Worm (Caenorhabditis elegans): Measurements from ENCODE around the gene F38B7.3.
A peak's percentile ranks its signal among the peaks of the same experiment; 100 is the strongest.

F38B7.3 gene

DNA sequence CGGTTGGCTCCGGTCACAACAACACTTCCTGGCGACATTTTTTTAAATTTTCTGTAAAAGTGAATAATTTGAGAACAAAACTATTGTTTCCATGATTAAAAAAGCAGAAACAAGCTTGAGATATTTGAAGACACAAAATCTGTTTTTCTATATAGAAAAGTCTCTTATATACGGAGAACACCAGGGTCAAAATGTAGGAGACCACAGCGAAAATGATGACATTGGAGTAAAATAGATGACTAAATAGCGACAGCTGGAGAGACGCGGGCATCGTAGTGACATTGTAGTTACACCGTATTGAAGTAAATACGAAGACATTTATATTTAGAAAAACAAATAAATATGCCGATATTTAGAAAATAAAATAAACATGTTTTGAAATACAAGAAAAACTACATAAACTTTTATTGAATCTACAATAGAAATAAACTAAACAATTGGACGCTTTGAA lies 32.7 kb upstream of the F38B7.3 start, which contains the start of gene sdz-8:
Gene sdz-8 (minus strand): TSS at position 51 of the 451 bp plus-strand sequence.
- TF ChIP-seq ces-1 (GFP tag; optimal IDR thresholded peaks at IDR 0.05) (no peak), pax-3 (tag; optimal IDR thresholded peaks at IDR 0.05) (no peak), lin-15B (tag; optimal IDR thresholded peaks at IDR 0.05) (no peak), lir-3 (tag; optimal IDR thresholded peaks at IDR 0.05; ENCODE audit: poor library complexity) (no peak), aha-1 (tag; optimal IDR thresholded peaks at IDR 0.05) (no peak), nhr-76 (tag; optimal IDR thresholded peaks at IDR 0.05) (no peak), elt-3 (tag; optimal IDR thresholded peaks at IDR 0.05) (no peak), nhr-77 (tag; optimal IDR thresholded peaks at IDR 0.05) (no peak), pag-3 (tag; optimal IDR thresholded peaks at IDR 0.05; ENCODE audit: borderline replicate concordance, insufficient read depth) (no peak), alr-1 (tag; optimal IDR thresholded peaks at IDR 0.05; ENCODE audit: borderline replicate concordance) (no peak), tbx-2 (tag; optimal IDR thresholded peaks at IDR 0.05) (no peak), efl-1 (optimal IDR thresholded peaks at IDR 0.05) (no peak), efl-1 (GFP tag; optimal IDR thresholded peaks at IDR 0.05 in 1 of 2) (peak in 1 of 2 experiments; percentile 58), C04F5.9 (tag; optimal IDR thresholded peaks at IDR 0.05) (no peak), zag-1 (tag; optimal IDR thresholded peaks at IDR 0.05) (no peak), ets-5 (GFP tag; IDR thresholded peaks at IDR 0.05) (no peak), skn-1 (tag; optimal IDR thresholded peaks at IDR 0.05) (peak; percentile 93), mab-9 (GFP tag; IDR thresholded peaks at IDR 0.05) (no peak), grh-1 (GFP tag; IDR thresholded peaks at IDR 0.05) (no peak), fkh-10 (GFP tag; optimal IDR thresholded peaks at IDR 0.05) (no peak), nhr-11 (tag; optimal IDR thresholded peaks at IDR 0.05) (no peak), lin-14 (GFP tag; optimal IDR thresholded peaks at IDR 0.05) (peak; percentile 26), hlh-4 (tag; optimal IDR thresholded peaks at IDR 0.05) (no peak), nhr-20 (tag; optimal IDR thresholded peaks at IDR 0.05) (no peak), mep-1 (tag; optimal IDR thresholded peaks at IDR 0.05) (no peak), lin-13 (GFP tag; optimal IDR thresholded peaks at IDR 0.05) (no peak)

DNA sequence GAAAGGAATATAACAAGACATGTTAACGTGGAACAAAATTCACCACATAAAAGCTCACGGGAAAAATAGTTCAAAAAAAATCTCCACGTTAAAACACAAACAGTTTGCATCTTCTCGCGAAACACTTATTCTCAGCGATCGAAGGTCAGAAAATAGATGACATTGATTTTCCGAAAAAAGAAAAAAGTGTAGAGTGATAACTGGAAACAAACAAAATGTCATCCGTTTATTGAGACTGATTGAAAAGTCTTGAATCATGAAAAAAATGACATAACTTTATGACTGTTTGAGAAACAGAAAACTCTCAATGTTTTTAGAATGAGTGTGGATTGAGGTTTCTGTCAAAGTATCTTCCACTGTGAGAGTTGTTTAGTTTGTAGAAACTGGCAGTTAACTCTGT lies 31.1 kb upstream of the F38B7.3 start, which contains the start of gene C55A6.4:
Gene C55A6.4 (minus strand): TSS at position 101 of the 400 bp plus-strand sequence.
- no peak for TF ChIP-seq lin-39 (tag; optimal IDR thresholded peaks at IDR 0.05)
- TF ChIP-seq lin-14 (GFP tag; optimal IDR thresholded peaks at IDR 0.05) = no peak

ce11 chrV:11520215-11520614 lies 28.7 kb upstream of the F38B7.3 start, which contains the start of the genes C55A6.11 and C55A6.7:
Gene C55A6.11 (plus strand): TSS chrV:11520515.
Gene C55A6.7 (minus strand): TSS chrV:11520530.
- TF ChIP-seq lin-14 (GFP tag; optimal IDR thresholded peaks at IDR 0.05) (no peak), ceh-82 (tag; optimal IDR thresholded peaks at IDR 0.05) (no peak), ceh-8 (GFP tag; optimal IDR thresholded peaks at IDR 0.05) (no peak), skn-1 (tag; optimal IDR thresholded peaks at IDR 0.05) (no peak), fos-1 (tag; optimal IDR thresholded peaks at IDR 0.05) (no peak), snu-23 (GFP tag; optimal IDR thresholded peaks at IDR 0.05) (no peak), dsc-1 (tag; optimal IDR thresholded peaks at IDR 0.05) (no peak), lin-35 (GFP tag; optimal IDR thresholded peaks at IDR 0.05) (no peak), pax-3 (tag; optimal IDR thresholded peaks at IDR 0.05) (no peak), tlp-1 (tag; optimal IDR thresholded peaks at IDR 0.05) (no peak), blmp-1 (tag; optimal IDR thresholded peaks at IDR 0.05) (no peak), efl-3 (GFP tag; optimal IDR thresholded peaks at IDR 0.05) (no peak), nhr-84 (tag; optimal IDR thresholded peaks at IDR 0.05) (no peak), lir-3 (tag; optimal IDR thresholded peaks at IDR 0.05; ENCODE audit: poor library complexity) (no peak), lin-13 (GFP tag; optimal IDR thresholded peaks at IDR 0.05) (no peak), ces-1 (GFP tag; optimal IDR thresholded peaks at IDR 0.05) (no peak)

DNA sequence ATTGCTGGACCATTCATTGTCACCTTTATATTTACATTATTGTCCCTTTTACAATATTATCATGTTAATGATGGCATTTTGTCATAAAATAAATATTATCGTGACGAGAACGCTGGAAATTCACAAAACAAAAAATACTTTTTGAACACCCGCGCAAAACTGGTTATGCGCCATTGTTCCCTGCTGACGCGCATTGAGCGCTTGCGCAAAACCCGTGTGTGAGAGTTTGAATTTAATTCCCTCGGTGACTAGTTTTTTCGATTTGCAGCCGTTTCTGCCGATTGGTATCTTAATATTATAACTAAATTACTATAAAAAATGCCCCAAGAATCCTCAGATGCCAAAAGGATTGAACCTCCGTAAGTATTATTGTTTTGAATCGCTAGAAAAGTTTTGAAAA lies 27.5 kb upstream of the F38B7.3 start, which contains the start of gene pafo-1:
Gene pafo-1 (plus strand): TSS at position 256 of the 400 bp plus-strand sequence.
- peak; percentile 35 for TF ChIP-seq nhr-237 (tag; optimal IDR thresholded peaks at IDR 0.05)
- no peak for TF ChIP-seq hpl-2 (GFP tag; optimal IDR thresholded peaks at IDR 0.05)
- no peak for TF ChIP-seq alr-1 (tag; optimal IDR thresholded peaks at IDR 0.05; ENCODE audit: borderline replicate concordance)
- peak; percentile 92 for TF ChIP-seq ceh-8 (GFP tag; optimal IDR thresholded peaks at IDR 0.05)
- TF ChIP-seq blmp-1 (tag; optimal IDR thresholded peaks at IDR 0.05) = peak; percentile 84
- TF ChIP-seq efl-1 (optimal IDR thresholded peaks at IDR 0.05) = peak; percentile 98 to 99
- peak; percentile 99 to 100 for TF ChIP-seq efl-1 (GFP tag; optimal IDR thresholded peaks at IDR 0.05 in 1 of 2)
- TF ChIP-seq dpl-1 (GFP tag; optimal IDR thresholded peaks at IDR 0.05) = peak; percentile 99
- TF ChIP-seq nhr-71 (tag; optimal IDR thresholded peaks at IDR 0.05) = peak; percentile 95
- peak in 1 of 2 experiments; percentile 79 for TF ChIP-seq ztf-11 (tag; optimal IDR thresholded peaks at IDR 0.05)
- peak; percentile 92 for TF ChIP-seq snu-23 (GFP tag; optimal IDR thresholded peaks at IDR 0.05)
- TF ChIP-seq lin-39 (tag; optimal IDR thresholded peaks at IDR 0.05) = peak; percentile 91
- TF ChIP-seq isw-1 (GFP tag; IDR thresholded peaks at IDR 0.05) = peak; percentile 89
- peak; percentile 85 for TF ChIP-seq irx-1 (tag; optimal IDR thresholded peaks at IDR 0.05)
- TF ChIP-seq ceh-88 (GFP tag; IDR thresholded peaks at IDR 0.05) = peak; percentile 20; the same call in 1 of the 2 replicates
- TF ChIP-seq nhr-19 (GFP tag; conservative IDR thresholded peaks at IDR 0.05) = peak; percentile 92
- peak; percentile 84 for TF ChIP-seq lin-14 (GFP tag; optimal IDR thresholded peaks at IDR 0.05)
- TF ChIP-seq nhr-11 (tag; optimal IDR thresholded peaks at IDR 0.05) = peak; percentile 81
